Fruit fly (Drosophila melanogaster) whole organism: ENCODE data around the gene CG12010.

ENCODE experiments used
- CG8478 ChIP-seq: fragments of >200 bp; optimal IDR thresholded peaks from 2 replicates; lab custom pipeline; 2018; ENCODE audit warnings: inconsistent platforms
- Dll ChIP-seq: fragments of >200 bp; optimal IDR thresholded peaks from 2 replicates; lab custom pipeline; 2017
- EcR ChIP-seq, 2 experiments: fragments of >200 bp; optimal IDR thresholded peaks; 2 replicates each; lab custom pipeline; 2017; ENCODE audit warnings: missing biosample characterization in 2 of 2, missing genetic modification characterization in 2 of 2, missing genetic modification reagents in 2 of 2
- pan ChIP-seq: fragments of >200 bp; optimal IDR thresholded peaks from 2 replicates; lab custom pipeline; 2017
- psq ChIP-seq: fragments of >200 bp; optimal IDR thresholded peaks from 2 replicates; lab custom pipeline; 2017
- usp ChIP-seq: fragments of >200 bp; optimal IDR thresholded peaks from 2 replicates; lab custom pipeline; 2017; ENCODE audit warnings: missing biosample characterization, missing genetic modification characterization, mixed read lengths

Gene CG12010

dm6 chr3L:3338028-3338855 is 35.8 kb upstream of the CG12010 start:
- TF ChIP-seq EcR (GFP tag; optimal IDR thresholded peaks at IDR 0.05; lab: Kevin White, UChicago) (no peak), pan (lab: Kevin White, UChicago) (no peak), usp (GFP tag; lab: Kevin White, UChicago) (no peak), CG8478 (lab: Kevin White, UChicago) (no peak)

- no peak for TF ChIP-seq EcR (GFP tag; optimal IDR thresholded peaks at IDR 0.05; lab: Kevin White, UChicago)
- no peak for TF ChIP-seq pan (lab: Kevin White, UChicago)
- TF ChIP-seq usp (GFP tag; lab: Kevin White, UChicago) = no peak
- no peak for TF ChIP-seq psq (lab: Kevin White, UChicago)
- no peak for TF ChIP-seq Dll (lab: Kevin White, UChicago)
- no peak for TF ChIP-seq CG8478 (lab: Kevin White, UChicago)
Observed at dm6 chr3L:3338882-3339590, 35.0 kb upstream of the CG12010 start.

dm6 chr3L:3339695-3340226 is 34.3 kb upstream of the CG12010 start:
- no peak for TF ChIP-seq psq (lab: Kevin White, UChicago)
- TF ChIP-seq EcR (GFP tag; optimal IDR thresholded peaks at IDR 0.05; lab: Kevin White, UChicago) = no peak
- no peak for TF ChIP-seq usp (GFP tag; lab: Kevin White, UChicago)
- no peak for TF ChIP-seq pan (lab: Kevin White, UChicago)
- no peak for TF ChIP-seq Dll (lab: Kevin White, UChicago)
- no peak for TF ChIP-seq CG8478 (lab: Kevin White, UChicago)

- TF ChIP-seq usp (GFP tag; lab: Kevin White, UChicago) = no peak
- TF ChIP-seq CG8478 (lab: Kevin White, UChicago) = no peak
- peak; percentile 82 for TF ChIP-seq pan (lab: Kevin White, UChicago)
Observed at dm6 chr3L:3342307-3342940, 31.7 kb upstream of the CG12010 start.

- TF ChIP-seq pan (lab: Kevin White, UChicago) (no peak), psq (lab: Kevin White, UChicago) (no peak), EcR (GFP tag; optimal IDR thresholded peaks at IDR 0.05; lab: Kevin White, UChicago) (no peak), CG8478 (lab: Kevin White, UChicago) (no peak), usp (GFP tag; lab: Kevin White, UChicago) (no peak), Dll (lab: Kevin White, UChicago) (no peak)
Observed at dm6 chr3L:3343260-3343659, 30.8 kb upstream of the CG12010 start.

- TF ChIP-seq psq (lab: Kevin White, UChicago) = no peak
- TF ChIP-seq usp (GFP tag; lab: Kevin White, UChicago) = no peak
- TF ChIP-seq CG8478 (lab: Kevin White, UChicago) = no peak
- no peak for TF ChIP-seq EcR (GFP tag; optimal IDR thresholded peaks at IDR 0.05; lab: Kevin White, UChicago)
- TF ChIP-seq pan (lab: Kevin White, UChicago) = no peak
- TF ChIP-seq Dll (lab: Kevin White, UChicago) = no peak
Observed at dm6 chr3L:3344528-3344927, 29.6 kb upstream of the CG12010 start.

- no peak for TF ChIP-seq Dll (lab: Kevin White, UChicago)
- TF ChIP-seq CG8478 (lab: Kevin White, UChicago) = no peak
- TF ChIP-seq pan (lab: Kevin White, UChicago) = no peak
- TF ChIP-seq usp (GFP tag; lab: Kevin White, UChicago) = no peak
- no peak for TF ChIP-seq psq (lab: Kevin White, UChicago)
Observed at dm6 chr3L:3346294-3346693, 27.8 kb upstream of the CG12010 start.

dm6 chr3L:3348956-3349824 is 24.9 kb upstream of the CG12010 start:
- TF ChIP-seq EcR (GFP tag; optimal IDR thresholded peaks at IDR 0.05; lab: Kevin White, UChicago) (no peak), psq (lab: Kevin White, UChicago) (no peak), CG8478 (lab: Kevin White, UChicago) (no peak), usp (GFP tag; lab: Kevin White, UChicago) (no peak), Dll (lab: Kevin White, UChicago) (no peak), pan (lab: Kevin White, UChicago) (no peak)

- TF ChIP-seq usp (GFP tag; lab: Kevin White, UChicago) = no peak
- TF ChIP-seq EcR (GFP tag; optimal IDR thresholded peaks at IDR 0.05; lab: Kevin White, UChicago) = no peak
- no peak for TF ChIP-seq CG8478 (lab: Kevin White, UChicago)
- TF ChIP-seq psq (lab: Kevin White, UChicago) = no peak
- TF ChIP-seq Dll (lab: Kevin White, UChicago) = no peak
Observed at dm6 chr3L:3349825-3350123, 24.3 kb upstream of the CG12010 start.

- TF ChIP-seq usp (GFP tag; lab: Kevin White, UChicago) = no peak
- no peak for TF ChIP-seq EcR (GFP tag; optimal IDR thresholded peaks at IDR 0.05; lab: Kevin White, UChicago)
- no peak for TF ChIP-seq pan (lab: Kevin White, UChicago)
- TF ChIP-seq psq (lab: Kevin White, UChicago) = no peak
- TF ChIP-seq Dll (lab: Kevin White, UChicago) = no peak
- no peak for TF ChIP-seq CG8478 (lab: Kevin White, UChicago)
Observed at dm6 chr3L:3350572-3351343, 23.3 kb upstream of the CG12010 start.
